Fruit fly (Drosophila melanogaster): ENCODE data around the gene smg.

DNA sequence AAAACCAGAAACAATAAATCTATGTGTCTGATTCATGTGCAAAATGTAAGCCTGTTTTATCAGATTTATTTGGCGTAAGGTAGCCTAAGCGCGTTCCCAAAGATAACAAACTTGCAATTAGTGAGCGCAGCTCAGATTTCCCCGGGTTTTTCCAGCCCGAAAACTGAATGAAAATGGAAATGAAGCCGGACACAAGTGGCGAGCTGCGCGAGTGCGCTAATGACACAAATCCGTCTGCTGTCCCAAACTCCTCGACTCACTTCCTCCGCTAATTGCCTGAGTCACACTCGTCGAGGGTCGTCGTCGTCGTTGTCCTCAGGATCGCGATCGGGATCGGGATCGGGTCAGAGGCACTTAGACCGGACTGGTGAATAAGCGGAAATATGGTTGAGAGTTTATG lies 4.7 kb upstream of the smg start:
- TF ChIP-seq CG8478 (optimal IDR thresholded peaks at IDR 0.05) (no peak), CTCF (optimal IDR thresholded peaks at IDR 0.05) (no peak)
